Fruit fly (Drosophila melanogaster) whole organism, adult: ENCODE results near the gene Hsp23.
A peak's percentile ranks its signal among the peaks of the same experiment; 100 is the strongest.

Experiments used
- CG11617 ChIP-seq: fragments of 200-800 bp; sonication (Bioruptor generic); optimal IDR thresholded peaks from 2 replicates; lab custom pipeline; 2017; ENCODE audit warnings: mild to moderate bottlenecking, missing biosample characterization, missing genetic modification reagents, missing genetic modification characterization
- CG12768 ChIP-seq: fragments of 200-800 bp; sonication (Bioruptor generic); optimal IDR thresholded peaks from 2 replicates; lab custom pipeline; 2017; ENCODE audit warnings: missing biosample characterization, missing genetic modification characterization, mild to moderate bottlenecking, moderate library complexity, missing genetic modification reagents
- CG14711 ChIP-seq: fragments of 200-800 bp; sonication (Bioruptor generic); optimal IDR thresholded peaks from 2 replicates; lab custom pipeline; 2018; ENCODE audit warnings: missing biosample characterization, mild to moderate bottlenecking, missing genetic modification characterization, moderate library complexity
- CG1620 ChIP-seq: fragments of 200-800 bp; sonication (Bioruptor generic); optimal IDR thresholded peaks from 2 replicates; lab custom pipeline; 2016; ENCODE audit warnings: missing biosample characterization, missing genetic modification characterization
- CG33017 ChIP-seq: fragments of 200-800 bp; sonication (Bioruptor generic); optimal IDR thresholded peaks from 2 replicates; lab custom pipeline; 2018; ENCODE audit warnings: missing biosample characterization, mild to moderate bottlenecking, missing genetic modification characterization, moderate library complexity
- CG5204 ChIP-seq: fragments of 200-800 bp; sonication (Bioruptor generic); optimal IDR thresholded peaks from 2 replicates; lab custom pipeline; 2016; ENCODE audit warnings: missing biosample characterization, missing genetic modification characterization
- CG7045 ChIP-seq: fragments of 200-800 bp; sonication (Bioruptor generic); optimal IDR thresholded peaks from 2 replicates; lab custom pipeline; 2017; ENCODE audit warnings: missing biosample characterization, mild to moderate bottlenecking, missing genetic modification characterization
- CG7101 ChIP-seq: fragments of 200-800 bp; sonication (Bioruptor generic); optimal IDR thresholded peaks from 2 replicates; lab custom pipeline; 2018; ENCODE audit warnings: missing biosample characterization, mild to moderate bottlenecking, missing genetic modification characterization, moderate library complexity
- Clk ChIP-seq: fragments of 200-800 bp; sonication (Bioruptor generic); optimal IDR thresholded peaks from 2 replicates; lab custom pipeline; 2017; ENCODE audit warnings: missing biosample characterization, missing genetic modification characterization
- Crg-1 ChIP-seq: fragments of 200-800 bp; sonication (Bioruptor generic); optimal IDR thresholded peaks from 2 replicates; lab custom pipeline; 2016; ENCODE audit warnings: missing biosample characterization, missing genetic modification characterization
- Hr96 ChIP-seq: fragments of 200-800 bp; sonication (Bioruptor generic); optimal IDR thresholded peaks from 2 replicates; lab custom pipeline; 2016; ENCODE audit warnings: missing biosample characterization, missing genetic modification characterization
- Mnt ChIP-seq: fragments of 200-800 bp; sonication (Bioruptor generic); optimal IDR thresholded peaks from 2 replicates; lab custom pipeline; 2016; ENCODE audit warnings: missing biosample characterization, mild to moderate bottlenecking, missing genetic modification characterization
- bab1 ChIP-seq: fragments of 200-800 bp; sonication (Bioruptor generic); optimal IDR thresholded peaks from 3 replicates; lab custom pipeline; 2019; ENCODE audit warnings: missing biosample characterization, mild to moderate bottlenecking, missing genetic modification characterization, moderate library complexity
- cic ChIP-seq: fragments of 200-800 bp; sonication (Bioruptor generic); optimal IDR thresholded peaks from 2 replicates; lab custom pipeline; 2017; ENCODE audit warnings: missing biosample characterization, mild to moderate bottlenecking, missing genetic modification characterization, moderate library complexity
- cnc ChIP-seq, 2 experiments: fragments of >200 bp; optimal IDR thresholded peaks; 2 replicates each; lab custom pipeline; 2017
- kay ChIP-seq: fragments of 200-800 bp; sonication (Bioruptor generic); peaks from one replicate; lab custom pipeline; 2016; ENCODE audit warnings: missing biosample characterization, missing genetic modification characterization, borderline replicate concordance
- ovo ChIP-seq: fragments of 200-800 bp; sonication (Bioruptor generic); optimal IDR thresholded peaks from 2 replicates; lab custom pipeline; 2016; ENCODE audit warnings: missing biosample characterization, missing genetic modification characterization
- pad ChIP-seq: fragments of 200-800 bp; sonication (Bioruptor generic); optimal IDR thresholded peaks from 3 replicates; lab custom pipeline; 2017; ENCODE audit warnings: missing biosample characterization, missing genetic modification characterization, mild to moderate bottlenecking, moderate library complexity, missing genetic modification reagents
- tj ChIP-seq: fragments of 200-800 bp; sonication (Bioruptor generic); optimal IDR thresholded peaks from 3 replicates; lab custom pipeline; 2017; ENCODE audit warnings: missing biosample characterization, mild to moderate bottlenecking, missing genetic modification characterization, moderate library complexity
- toe ChIP-seq: fragments of 200-800 bp; sonication (Bioruptor generic); optimal IDR thresholded peaks from 2 replicates; lab custom pipeline; 2016; ENCODE audit warnings: missing biosample characterization, missing genetic modification characterization

The Hsp23 gene

DNA sequence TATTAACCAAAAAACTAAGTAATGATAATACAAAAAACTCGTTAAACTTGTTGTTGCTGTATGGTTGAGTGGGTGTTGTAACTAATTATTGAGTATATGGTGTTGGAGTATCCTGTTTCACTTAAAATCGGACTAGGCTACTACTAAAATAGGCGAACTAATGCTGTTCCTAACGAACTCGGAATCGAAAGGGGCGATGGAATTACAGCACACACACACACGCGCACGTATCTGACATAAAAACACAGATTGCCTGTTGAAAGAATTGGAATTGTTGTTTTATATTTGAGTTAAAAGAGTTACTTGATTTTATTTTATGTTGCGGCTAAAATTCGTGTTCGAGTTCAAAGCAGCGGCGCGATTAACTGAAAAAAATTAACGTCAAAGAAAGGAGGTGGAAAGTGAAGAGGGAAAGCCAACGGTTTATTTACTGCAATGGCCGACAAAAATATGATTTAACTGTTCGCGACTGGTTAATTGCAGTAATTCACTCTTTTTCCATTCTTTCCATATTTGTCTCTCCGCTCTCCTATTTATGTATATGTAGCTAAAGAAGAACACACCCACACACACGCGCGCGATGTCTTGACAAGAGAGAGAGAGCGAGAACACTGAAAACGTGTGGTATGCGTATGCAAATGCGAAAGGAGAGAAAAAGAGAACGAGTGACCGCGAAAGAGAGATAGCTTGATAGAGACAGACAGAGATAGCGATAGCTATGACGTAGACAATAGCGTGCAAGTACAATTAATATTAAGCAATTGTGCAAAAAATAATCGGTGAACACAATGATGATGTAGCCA, 19.9 kb downstream of the Hsp23 start:
- TF ChIP-seq ovo (peak; percentile 93), toe (GFP tag; lab: Kevin White, UChicago) (no peak), cic (GFP tag; lab: Kevin White, UChicago) (no peak), pad (GFP tag; lab: Kevin White, UChicago) (peak; percentile 87), tj (GFP tag; lab: Kevin White, UChicago) (peak; percentile 74), kay (peak; percentile 96), CG12768 (GFP tag; lab: Kevin White, UChicago) (peak; percentile 13)

DNA sequence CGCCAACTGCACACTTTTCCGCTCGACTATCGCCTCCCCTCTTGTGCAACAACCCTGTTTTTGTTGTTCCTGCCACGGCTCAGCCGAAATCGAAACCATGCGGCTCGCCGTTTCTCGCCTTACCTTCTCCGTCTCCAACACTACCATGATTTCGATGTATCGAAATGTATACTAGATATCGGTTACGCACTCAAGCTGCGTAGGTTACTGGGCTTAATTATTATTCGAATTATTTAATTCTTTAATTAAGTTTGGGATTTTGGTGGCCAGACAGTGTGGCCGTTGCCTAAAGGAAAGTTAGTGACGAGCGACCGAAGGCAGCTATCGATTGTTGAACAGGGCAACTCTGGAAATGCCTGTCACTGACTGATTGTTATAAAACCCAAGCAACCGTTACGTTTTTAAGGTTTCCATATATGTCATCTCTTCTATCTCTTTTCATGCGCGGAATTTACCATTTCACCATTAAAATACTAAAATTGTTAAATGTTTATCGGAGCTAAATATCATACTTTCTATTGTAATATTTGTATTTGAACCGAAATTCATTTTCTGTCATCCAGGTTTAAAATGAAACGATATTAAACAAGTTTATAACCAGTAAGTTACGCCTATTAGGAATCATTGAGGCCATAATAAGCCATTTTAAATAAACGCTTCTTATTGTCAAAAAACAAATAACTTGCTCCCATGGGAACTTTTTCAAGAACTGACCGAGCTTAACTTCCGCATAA, 20.6 kb downstream of the Hsp23 start, which contains the start of gene eIF4E1:
Gene eIF4E1, minus strand, starts transcription at position 304 of the 734 bp plus-strand sequence.
- TF ChIP-seq Clk (GFP tag; lab: Kevin White, UChicago) (no peak), Mnt (peak; percentile 78), CG14711 (tag; lab: Kevin White, UChicago) (peak; percentile 87), CG5204 (GFP tag; lab: Kevin White, UChicago) (no peak), bab1 (GFP tag; lab: Kevin White, UChicago) (peak; percentile 9), kay (peak; percentile 38), tj (GFP tag; lab: Kevin White, UChicago) (peak; percentile 38), ovo (no peak), CG33017 (tag; lab: Kevin White, UChicago) (no peak)

DNA sequence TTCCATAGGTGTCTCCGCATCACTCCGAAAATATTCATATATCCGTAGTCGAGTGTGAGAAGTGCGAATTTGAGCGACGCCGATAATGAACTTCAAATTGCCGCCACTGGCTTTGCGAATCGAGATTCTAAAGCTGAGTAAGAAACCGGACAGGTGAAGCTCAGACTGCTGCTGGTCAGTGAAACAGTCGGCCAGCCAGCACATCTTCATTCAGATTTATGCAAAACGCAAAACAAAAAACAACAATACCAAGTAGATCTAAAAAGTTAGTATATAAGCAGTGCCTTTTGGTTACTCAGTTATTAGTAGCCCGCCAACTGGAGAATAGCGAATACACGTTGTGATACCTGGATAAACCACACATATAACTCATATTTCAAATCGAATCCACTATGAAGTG, 22.8 kb downstream of the Hsp23 start, which contains the start of gene Cpr67B:
Gene Cpr67B, plus strand, starts transcription at position 301 of the 400 bp plus-strand sequence.
- TF ChIP-seq Crg-1 (GFP tag; lab: Kevin White, UChicago) = no peak
- TF ChIP-seq CG14711 (tag; lab: Kevin White, UChicago) = no peak

DNA sequence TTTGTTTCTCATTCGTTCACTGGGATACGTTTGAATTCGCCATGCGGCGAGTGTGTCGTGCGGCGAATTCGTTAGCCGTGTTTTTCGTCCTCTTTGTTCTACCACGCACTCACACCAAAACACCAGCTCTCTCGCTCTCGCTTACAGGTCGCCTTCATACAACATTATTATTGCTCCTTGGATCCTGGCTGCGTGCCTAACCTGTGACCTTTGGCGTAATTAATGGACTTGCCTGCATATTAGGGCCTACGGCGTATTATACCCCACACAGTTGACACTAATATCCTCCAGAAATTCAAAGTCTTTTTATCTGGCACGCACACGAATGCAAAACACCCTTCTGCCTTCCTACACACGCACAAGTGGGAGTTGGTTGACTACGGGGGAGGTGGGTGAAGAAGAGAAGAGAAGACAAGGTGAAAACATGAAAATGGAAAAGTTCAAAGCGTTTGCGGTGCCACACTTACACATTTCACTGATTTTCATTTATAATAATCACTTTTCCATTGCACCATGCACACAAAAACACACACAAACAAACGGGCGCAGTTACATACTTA, 28.4 kb downstream of the Hsp23 start:
- TF ChIP-seq kay (no peak), Mnt (no peak), CG33017 (tag; lab: Kevin White, UChicago) (no peak)

DNA sequence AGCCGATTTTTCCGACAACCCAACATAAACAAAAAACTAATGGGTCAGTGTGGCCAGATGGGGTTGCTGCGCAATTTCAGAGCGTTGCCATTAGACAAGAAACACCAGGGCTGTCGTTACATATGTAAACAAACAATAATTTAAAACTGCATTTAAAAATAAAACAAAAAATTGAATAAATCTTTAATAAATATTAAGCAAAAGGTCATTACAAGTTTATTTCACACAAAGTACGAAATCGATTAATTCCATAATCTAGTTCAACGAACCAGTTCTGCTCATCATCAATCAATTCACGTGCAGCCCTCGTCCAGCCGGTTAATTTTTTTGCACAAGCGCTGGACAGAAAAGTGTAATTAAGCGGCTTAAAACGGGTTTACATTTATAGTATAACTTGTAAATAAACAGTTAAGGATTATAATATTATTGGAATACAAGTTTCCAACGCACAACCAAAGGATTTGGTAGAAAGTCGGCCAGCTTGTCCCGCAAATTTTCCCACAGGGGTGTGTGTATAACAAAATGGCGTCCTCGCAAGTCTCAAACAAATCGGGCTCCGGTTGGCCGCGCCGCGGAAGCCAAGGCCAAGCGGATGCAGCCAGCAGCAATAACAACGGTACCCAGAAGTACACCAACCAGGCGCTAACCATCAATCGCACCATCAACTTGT, 29.2 kb downstream of the Hsp23 start, which contains the start of the genes CG4022 and Cpsf5:
Gene CG4022, minus strand, starts transcription at position 79 of the 670 bp plus-strand sequence.
Gene Cpsf5, plus strand, starts transcription at position 285 of the 670 bp plus-strand sequence.
- TF ChIP-seq Clk (GFP tag; lab: Kevin White, UChicago) = peak; percentile 62
- peak; percentile 88 for TF ChIP-seq CG7101 (tag; lab: Kevin White, UChicago)
- TF ChIP-seq ovo = peak; percentile 74
- peak; percentile 72 for TF ChIP-seq tj (GFP tag; lab: Kevin White, UChicago)
- peak; percentile 91 for TF ChIP-seq toe (GFP tag; lab: Kevin White, UChicago)
- TF ChIP-seq cnc (optimal IDR thresholded peaks at IDR 0.05; lab: Kevin White, UChicago) = no peak
- TF ChIP-seq CG33017 (tag; lab: Kevin White, UChicago) = peak; percentile 84
- TF ChIP-seq Crg-1 (GFP tag; lab: Kevin White, UChicago) = peak; percentile 77
- TF ChIP-seq CG5204 (GFP tag; lab: Kevin White, UChicago) = no peak
- peak; percentile 80 for TF ChIP-seq bab1 (GFP tag; lab: Kevin White, UChicago)
- TF ChIP-seq CG12768 (GFP tag; lab: Kevin White, UChicago) = peak; percentile 78
- TF ChIP-seq kay = peak; percentile 87
- TF ChIP-seq CG1620 (GFP tag; lab: Kevin White, UChicago) = peak; percentile 84
- peak; percentile 83 for TF ChIP-seq CG7045
- TF ChIP-seq CG14711 (tag; lab: Kevin White, UChicago) = peak; percentile 85
- peak; percentile 66 for TF ChIP-seq cic (GFP tag; lab: Kevin White, UChicago)
- peak; percentile 90 for TF ChIP-seq CG11617
- peak; percentile 61 for TF ChIP-seq pad (GFP tag; lab: Kevin White, UChicago)
- TF ChIP-seq Hr96 (GFP tag; lab: Kevin White, UChicago) = no peak
- peak; percentile 89 for TF ChIP-seq Mnt

DNA sequence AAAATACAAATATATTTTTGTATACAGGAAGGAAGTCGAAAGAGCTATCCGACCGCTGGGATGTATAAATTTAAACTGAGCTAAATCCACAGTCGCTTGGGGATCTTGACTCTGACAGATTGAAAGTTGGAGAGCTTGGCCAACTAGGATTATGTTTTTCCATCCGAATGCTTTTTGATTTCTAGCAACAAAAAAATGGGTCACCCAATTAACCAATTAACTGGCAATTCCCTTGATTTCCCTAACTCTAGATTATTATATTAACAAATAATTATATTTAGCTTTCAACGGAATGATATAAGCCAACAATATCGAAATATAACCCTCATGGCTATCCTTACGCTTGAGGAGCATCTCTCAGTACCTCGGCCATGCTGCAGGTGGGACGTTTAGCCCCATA, 35.6 kb downstream of the Hsp23 start, which contains the start of gene CG3982:
Gene CG3982, minus strand, starts transcription at position 101 of the 400 bp plus-strand sequence.
- TF ChIP-seq cnc (optimal IDR thresholded peaks at IDR 0.05; lab: Kevin White, UChicago) = no peak
- TF ChIP-seq kay = no peak
- no peak for TF ChIP-seq Mnt
- TF ChIP-seq Hr96 (GFP tag; lab: Kevin White, UChicago) = no peak
- no peak for TF ChIP-seq CG5204 (GFP tag; lab: Kevin White, UChicago)
- no peak for TF ChIP-seq Clk (GFP tag; lab: Kevin White, UChicago)
- no peak for TF ChIP-seq CG7045
- no peak for TF ChIP-seq toe (GFP tag; lab: Kevin White, UChicago)
- no peak for TF ChIP-seq CG7101 (tag; lab: Kevin White, UChicago)
- TF ChIP-seq Crg-1 (GFP tag; lab: Kevin White, UChicago) = no peak
- TF ChIP-seq CG1620 (GFP tag; lab: Kevin White, UChicago) = no peak
- no peak for TF ChIP-seq CG12768 (GFP tag; lab: Kevin White, UChicago)
- no peak for TF ChIP-seq cic (GFP tag; lab: Kevin White, UChicago)
- TF ChIP-seq bab1 (GFP tag; lab: Kevin White, UChicago) = no peak
- TF ChIP-seq CG11617 = no peak
- TF ChIP-seq ovo = no peak
- no peak for TF ChIP-seq CG14711 (tag; lab: Kevin White, UChicago)
- no peak for TF ChIP-seq CG33017 (tag; lab: Kevin White, UChicago)
